Worm (Caenorhabditis elegans) whole organism, midembryonic: ENCODE measurements around the gene srx-105.

Source experiments
- T22C8.4 ChIP-seq: fragments of 200-800 bp; sonication (Bioruptor generic); IDR thresholded peaks from 2 replicates; pipeline ENCODE4 v1.3.6; 2022; ENCODE audit warnings: missing genetic modification characterization, missing compliant biosample characterization
- cog-1 ChIP-seq: sonication (generic microtip); optimal IDR thresholded peaks from 2 replicates; lab custom pipeline; 2016; ENCODE audit warnings: missing genetic modification characterization, missing compliant biosample characterization
- flt-1 ChIP-seq: fragments of 200-800 bp; sonication (Bioruptor generic); IDR thresholded peaks from 2 replicates; pipeline ENCODE4 v1.3.6; 2022; ENCODE audit warnings: missing genetic modification characterization, missing compliant biosample characterization
- klf-2 ChIP-seq: fragments of 200-800 bp; sonication (Bioruptor generic); conservative IDR thresholded peaks from 2 replicates; pipeline ENCODE4 v1.3.6; 2022; ENCODE audit warnings: missing genetic modification reagents, missing genetic modification characterization, missing compliant biosample characterization
- med-1 ChIP-seq: sonication (generic microtip); optimal IDR thresholded peaks from 2 replicates; lab custom pipeline; 2017; ENCODE audit warnings: missing genetic modification characterization, mild to moderate bottlenecking, missing compliant biosample characterization, antibody characterized with exemption, missing genetic modification reagents; ENCODE audit not compliant: insufficient read depth
- ref-1 ChIP-seq: fragments of 200-800 bp; sonication (Bioruptor generic); conservative IDR thresholded peaks from 2 replicates; pipeline ENCODE4 v1.3.6; 2022; ENCODE audit warnings: missing genetic modification reagents, missing genetic modification characterization, missing compliant biosample characterization
- tab-1 ChIP-seq: fragments of 200-800 bp; sonication (Bioruptor generic); IDR thresholded peaks from 2 replicates; pipeline ENCODE4 v1.3.6; 2022; ENCODE audit warnings: missing genetic modification characterization, missing compliant biosample characterization
- ztf-23 ChIP-seq: fragments of 200-800 bp; sonication (Bioruptor generic); IDR thresholded peaks from 2 replicates; pipeline ENCODE4 v1.3.6; 2022; ENCODE audit warnings: missing genetic modification reagents, missing genetic modification characterization, missing compliant biosample characterization
- ztf-29 ChIP-seq: fragments of 200-800 bp; sonication (Bioruptor generic); IDR thresholded peaks from 2 replicates; pipeline ENCODE4 v1.3.6; 2022; ENCODE audit warnings: missing genetic modification reagents, missing genetic modification characterization, missing compliant biosample characterization

The srx-105 gene

DNA sequence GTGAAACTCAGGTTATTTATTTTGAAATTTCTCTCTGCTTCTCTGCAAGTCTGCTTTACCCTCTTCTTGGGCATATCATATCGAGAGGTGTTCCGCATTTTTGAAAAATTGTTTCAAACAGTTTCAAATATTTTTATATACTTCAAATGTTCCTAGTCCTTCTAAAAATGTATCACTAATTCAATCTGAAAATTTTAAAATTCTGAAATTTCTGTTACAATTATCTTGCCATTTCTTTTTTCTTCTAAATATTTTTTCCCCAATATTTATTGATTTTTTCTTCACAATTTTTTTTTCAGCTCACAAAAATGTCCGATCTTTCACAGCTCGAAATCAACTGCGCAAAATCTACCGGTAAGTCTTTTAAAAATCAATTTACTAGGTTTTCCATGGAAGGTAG lies 41.4 kb downstream of the srx-105 start, which contains the start of gene F19B10.4:
Gene F19B10.4, plus strand, starts transcription at position 301 of the 400 bp plus-strand sequence.
- no peak for TF ChIP-seq med-1 (GFP tag; lab: Kevin White, UChicago)
- TF ChIP-seq flt-1 (GFP tag; lab: Robert Waterston, UW): no peak
- TF ChIP-seq ztf-23: no peak
- TF ChIP-seq cog-1 (tag; lab: Kevin White, UChicago): no peak
- no peak for TF ChIP-seq ztf-29 (GFP tag; lab: Robert Waterston, UW)
- no peak for TF ChIP-seq T22C8.4
- TF ChIP-seq klf-2 (GFP tag; lab: Robert Waterston, UW): no peak

DNA sequence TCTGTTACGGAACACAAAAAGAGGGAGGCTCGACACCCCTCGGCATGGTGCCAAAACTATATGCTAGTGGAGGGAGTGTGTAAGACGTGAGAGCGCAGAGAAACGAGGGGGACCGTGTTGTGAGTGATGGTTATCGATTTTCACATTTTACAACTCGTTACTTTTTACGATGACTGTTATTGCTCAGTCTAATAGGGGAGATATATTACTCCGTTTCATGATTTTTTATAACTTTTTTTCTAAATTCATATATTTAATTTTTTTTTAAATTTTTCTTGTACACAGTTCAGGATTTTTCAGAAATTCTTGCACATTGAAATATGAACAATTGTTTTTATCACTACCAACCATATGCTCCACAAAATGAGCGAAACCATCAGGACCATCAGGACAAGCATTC lies 45.8 kb downstream of the srx-105 start, which contains the start of gene F19B10.5:
Gene F19B10.5, plus strand, starts transcription at position 301 of the 400 bp plus-strand sequence.
- no peak for TF ChIP-seq ref-1 (GFP tag; lab: Robert Waterston, UW)
- TF ChIP-seq T22C8.4: no peak
- no peak for TF ChIP-seq cog-1 (tag; lab: Kevin White, UChicago)
- no peak for TF ChIP-seq ztf-29 (GFP tag; lab: Robert Waterston, UW)
- no peak for TF ChIP-seq tab-1 (GFP tag; lab: Robert Waterston, UW)
- TF ChIP-seq flt-1 (GFP tag; lab: Robert Waterston, UW): no peak
- no peak for TF ChIP-seq med-1 (GFP tag; lab: Kevin White, UChicago)
